Worm (Caenorhabditis elegans): ENCODE results near the gene F26G1.11.

DNA sequence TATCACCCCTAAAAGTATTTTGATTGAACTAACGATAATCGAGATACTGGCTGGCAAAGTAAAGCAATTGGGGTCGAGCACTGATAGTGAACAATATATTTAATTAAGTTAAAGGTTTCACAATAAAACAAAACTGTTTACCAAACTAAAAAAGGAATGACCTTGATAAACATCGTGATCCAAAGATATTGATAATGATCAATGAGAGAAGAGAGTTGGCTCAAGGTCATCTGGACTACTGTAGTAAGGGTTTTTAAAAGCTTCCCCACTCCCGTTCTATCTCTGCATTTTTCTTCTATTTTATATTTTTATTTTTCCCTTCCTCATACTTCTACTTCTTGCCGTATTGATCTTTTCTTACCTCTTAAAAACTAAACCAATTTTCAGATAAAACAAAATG lies 27.4 kb upstream of the F26G1.11 start, which contains the start of gene F41C3.2:
- TF ChIP-seq ref-1 (GFP tag; conservative IDR thresholded peaks at IDR 0.05), result no peak
- no peak for TF ChIP-seq med-1 (GFP tag; optimal IDR thresholded peaks at IDR 0.05; ENCODE audit: insufficient read depth)
- TF ChIP-seq klf-2 (GFP tag; conservative IDR thresholded peaks at IDR 0.05), result no peak
- TF ChIP-seq tab-1 (GFP tag; IDR thresholded peaks at IDR 0.05), result no peak
- no peak for TF ChIP-seq ztf-23 (GFP tag; IDR thresholded peaks at IDR 0.05)
- no peak for TF ChIP-seq T22C8.4 (GFP tag; IDR thresholded peaks at IDR 0.05)
- no peak for TF ChIP-seq flt-1 (GFP tag; IDR thresholded peaks at IDR 0.05)
- no peak for TF ChIP-seq ztf-29 (GFP tag; IDR thresholded peaks at IDR 0.05)
- no peak for TF ChIP-seq cog-1 (tag; optimal IDR thresholded peaks at IDR 0.05)
